Worm (Caenorhabditis elegans): ENCODE data around the gene ZK688.5.

ZK688.5 gene

ce11 chrIII:7843536-7843935 lies 47.9 kb downstream of the ZK688.5 start, which contains the start of gene ZK652.8:
Gene ZK652.8, minus strand, starts transcription at chrIII:7843636.
- TF ChIP-seq snpc-4 (tag; optimal IDR thresholded peaks at IDR 0.05) (no peak), ets-5 (GFP tag; IDR thresholded peaks at IDR 0.05) (no peak), grh-1 (GFP tag; IDR thresholded peaks at IDR 0.05) (no peak), sup-37 (GFP tag; optimal IDR thresholded peaks at IDR 0.05) (no peak), ceh-90 (tag; optimal IDR thresholded peaks at IDR 0.05) (no peak), skn-1 (tag; optimal IDR thresholded peaks at IDR 0.05) (no peak), C04F5.9 (tag; optimal IDR thresholded peaks at IDR 0.05) (no peak), unc-30 (tag; optimal IDR thresholded peaks at IDR 0.05) (no peak), tlp-1 (tag; optimal IDR thresholded peaks at IDR 0.05) (no peak), elt-3 (tag; optimal IDR thresholded peaks at IDR 0.05) (no peak), nhr-90 (tag; optimal IDR thresholded peaks at IDR 0.05; ENCODE audit: poor library complexity) (no peak), nhr-19 (GFP tag; conservative IDR thresholded peaks at IDR 0.05) (no peak), sptf-1 (tag; optimal IDR thresholded peaks at IDR 0.05) (no peak), snu-23 (GFP tag; optimal IDR thresholded peaks at IDR 0.05) (no peak)

ce11 chrIII:7838907-7839642 lies 52.3 kb downstream of the ZK688.5 start, which contains the start of gene ceh-23:
Gene ceh-23, plus strand, starts transcription at chrIII:7839592.
- TF ChIP-seq ces-1 (GFP tag; optimal IDR thresholded peaks at IDR 0.05) (no peak), nhr-71 (tag; optimal IDR thresholded peaks at IDR 0.05) (peak; percentile 38), unc-86 (tag; optimal IDR thresholded peaks at IDR 0.05) (no peak), nhr-47 (tag; optimal IDR thresholded peaks at IDR 0.05) (peak; percentile 57), dsc-1 (tag; optimal IDR thresholded peaks at IDR 0.05) (peak; percentile 96), fkh-8 (tag; optimal IDR thresholded peaks at IDR 0.05) (peak; percentile 61), ceh-8 (GFP tag; optimal IDR thresholded peaks at IDR 0.05) (peak; percentile 43), ceh-88 (GFP tag; IDR thresholded peaks at IDR 0.05) (no peak), unc-130 (tag; optimal IDR thresholded peaks at IDR 0.05) (no peak), ztf-4 (tag; optimal IDR thresholded peaks at IDR 0.05) (no peak), nhr-11 (tag; optimal IDR thresholded peaks at IDR 0.05) (peak; percentile 29), lsy-2 (tag; optimal IDR thresholded peaks at IDR 0.05) (peak in 1 of 2 experiments; percentile 2), tbx-2 (tag; optimal IDR thresholded peaks at IDR 0.05) (no peak), egl-13 (tag; optimal IDR thresholded peaks at IDR 0.05) (peak; percentile 38), sox-4 (tag; optimal IDR thresholded peaks at IDR 0.05) (peak; percentile 14), pax-3 (tag; optimal IDR thresholded peaks at IDR 0.05) (peak; percentile 76), nhr-20 (tag; optimal IDR thresholded peaks at IDR 0.05) (peak; percentile 16), pqm-1 (tag; optimal IDR thresholded peaks at IDR 0.05) (no peak)

ce11 chrIII:7837567-7837966 lies 53.9 kb downstream of the ZK688.5 start:
- peak; percentile 5 for TF ChIP-seq nhr-71 (tag; optimal IDR thresholded peaks at IDR 0.05)
- peak; percentile 31 for TF ChIP-seq egl-13 (tag; optimal IDR thresholded peaks at IDR 0.05)
- no peak for TF ChIP-seq lsy-2 (tag; optimal IDR thresholded peaks at IDR 0.05)
- no peak for TF ChIP-seq grh-1 (GFP tag; IDR thresholded peaks at IDR 0.05)
- TF ChIP-seq dsc-1 (tag; optimal IDR thresholded peaks at IDR 0.05), result peak; percentile 97
- peak; percentile 77 for TF ChIP-seq pax-3 (tag; optimal IDR thresholded peaks at IDR 0.05)
- peak; percentile 20 for TF ChIP-seq fkh-8 (tag; optimal IDR thresholded peaks at IDR 0.05)
- TF ChIP-seq fkh-10 (GFP tag; optimal IDR thresholded peaks at IDR 0.05), result no peak
- no peak for TF ChIP-seq blmp-1 (tag; optimal IDR thresholded peaks at IDR 0.05)
- peak; percentile 32 for TF ChIP-seq nhr-47 (tag; optimal IDR thresholded peaks at IDR 0.05)
- peak; percentile 2 for TF ChIP-seq fkh-4 (tag; optimal IDR thresholded peaks at IDR 0.05; ENCODE audit: borderline replicate concordance)
- peak; percentile 51 for TF ChIP-seq sox-4 (tag; optimal IDR thresholded peaks at IDR 0.05)
- TF ChIP-seq lir-3 (tag; optimal IDR thresholded peaks at IDR 0.05; ENCODE audit: poor library complexity), result no peak

- no peak for TF ChIP-seq aly-2 (tag; optimal IDR thresholded peaks at IDR 0.05)
- TF ChIP-seq lin-13 (GFP tag; optimal IDR thresholded peaks at IDR 0.05), result no peak
- TF ChIP-seq nhr-76 (tag; optimal IDR thresholded peaks at IDR 0.05), result no peak
- no peak for TF ChIP-seq jun-1 (tag; optimal IDR thresholded peaks at IDR 0.05)
- no peak for TF ChIP-seq mep-1 (tag; optimal IDR thresholded peaks at IDR 0.05)
- TF ChIP-seq fkh-4 (tag; optimal IDR thresholded peaks at IDR 0.05; ENCODE audit: borderline replicate concordance), result no peak
- no peak for TF ChIP-seq mef-2 (tag; optimal IDR thresholded peaks at IDR 0.05)
- peak; percentile 93 for TF ChIP-seq dsc-1 (tag; optimal IDR thresholded peaks at IDR 0.05)
- TF ChIP-seq hpl-2 (GFP tag; optimal IDR thresholded peaks at IDR 0.05), result no peak
- TF ChIP-seq ces-1 (GFP tag; optimal IDR thresholded peaks at IDR 0.05), result no peak
- TF ChIP-seq nhr-84 (tag; optimal IDR thresholded peaks at IDR 0.05), result no peak
- no peak for TF ChIP-seq unc-130 (tag; optimal IDR thresholded peaks at IDR 0.05)
- no peak for TF ChIP-seq ztf-11 (tag; optimal IDR thresholded peaks at IDR 0.05)
- no peak for TF ChIP-seq alr-1 (tag; optimal IDR thresholded peaks at IDR 0.05; ENCODE audit: borderline replicate concordance)
- TF ChIP-seq sox-4 (tag; optimal IDR thresholded peaks at IDR 0.05), result no peak
- no peak for TF ChIP-seq pqm-1 (tag; optimal IDR thresholded peaks at IDR 0.05)
- peak; percentile 49 for TF ChIP-seq pax-3 (tag; optimal IDR thresholded peaks at IDR 0.05)
- TF ChIP-seq fkh-8 (tag; optimal IDR thresholded peaks at IDR 0.05), result peak; percentile 23
Observed at ce11 chrIII:7835684-7836083, 55.7 kb downstream of the ZK688.5 start.

All from whole organism, L1 larva.